Fruit fly (Drosophila melanogaster): ENCODE measurements around the gene KrT95D.

Gene KrT95D

dm6 chr3R:23992823-23993797 lies 38.5 kb downstream of the KrT95D start, which contains the start of the genes Epp and Rab7 (continued):
- TF ChIP-seq CG34224 (GFP tag; IDR thresholded peaks at IDR 0.05; ENCODE audit: partially characterized antibody), result peak; percentile 92
- TF ChIP-seq dm (GFP tag; optimal IDR thresholded peaks at IDR 0.05), result peak; percentile 62
- no peak for TF ChIP-seq ATbp (GFP tag; optimal IDR thresholded peaks at IDR 0.05)
- no peak for TF ChIP-seq jing (GFP tag; optimal IDR thresholded peaks at IDR 0.05)
- TF ChIP-seq CG3995 (GFP tag; optimal IDR thresholded peaks at IDR 0.05), result peak; percentile 53
- TF ChIP-seq Dfd (GFP tag; optimal IDR thresholded peaks at IDR 0.05), result no peak
- no peak for TF ChIP-seq CG10462 (GFP tag; optimal IDR thresholded peaks at IDR 0.05)
- peak; percentile 70 for TF ChIP-seq CG14710 (tag; optimal IDR thresholded peaks at IDR 0.05)
- peak; percentile 32; the same call in 1 of the 3 replicates for TF ChIP-seq ci (GFP tag; IDR thresholded peaks at IDR 0.05)
- TF ChIP-seq Stat92E (GFP tag; optimal IDR thresholded peaks at IDR 0.05), result no peak
- peak; percentile 45 for TF ChIP-seq nau (GFP tag; optimal IDR thresholded peaks at IDR 0.05)
- peak; percentile 20 for TF ChIP-seq gfzf (GFP tag; optimal IDR thresholded peaks at IDR 0.05)
- TF ChIP-seq jumu (GFP tag; optimal IDR thresholded peaks at IDR 0.05), result peak; percentile 54
- TF ChIP-seq br (optimal IDR thresholded peaks at IDR 0.05), result no peak
- TF ChIP-seq CG8478 (optimal IDR thresholded peaks at IDR 0.05), result no peak
- no peak for TF ChIP-seq klu (GFP tag; IDR thresholded peaks at IDR 0.05)
- peak; percentile 8 for TF ChIP-seq CoRest (tag; optimal IDR thresholded peaks at IDR 0.05)
- peak; percentile 71 for TF ChIP-seq slbo (GFP tag; IDR thresholded peaks at IDR 0.05)
- peak; percentile 93 for TF ChIP-seq Ets65A (GFP tag)
- peak; percentile 36 for TF ChIP-seq Dad (GFP tag; optimal IDR thresholded peaks at IDR 0.05)
- TF ChIP-seq Lim3 (GFP tag; IDR thresholded peaks at IDR 0.05), result no peak
- peak; percentile 17 for TF ChIP-seq mirr (GFP tag; optimal IDR thresholded peaks at IDR 0.05)
- TF ChIP-seq CG7928 (GFP tag; optimal IDR thresholded peaks at IDR 0.05), result no peak
- TF ChIP-seq mam (GFP tag; optimal IDR thresholded peaks at IDR 0.05), result peak; percentile 53
- no peak for TF ChIP-seq bowl (GFP tag; IDR thresholded peaks at IDR 0.05)
- no peak for TF ChIP-seq CG15479 (GFP tag; optimal IDR thresholded peaks at IDR 0.05)
- peak; percentile 12 for TF ChIP-seq CG4282 (GFP tag; optimal IDR thresholded peaks at IDR 0.05)
- peak; percentile 35 for TF ChIP-seq CG12744 (GFP tag; optimal IDR thresholded peaks at IDR 0.05)
- TF ChIP-seq Oli (tag; optimal IDR thresholded peaks at IDR 0.05), result no peak
- TF ChIP-seq E2f1 (GFP tag; IDR thresholded peaks at IDR 0.05), result no peak
- peak; percentile 12 for TF ChIP-seq odd (GFP tag; optimal IDR thresholded peaks at IDR 0.05)
- TF ChIP-seq zf30C (GFP tag; optimal IDR thresholded peaks at IDR 0.05), result no peak
- TF ChIP-seq unpg (GFP tag; optimal IDR thresholded peaks at IDR 0.05), result peak; percentile 18
- TF ChIP-seq dan (GFP tag; IDR thresholded peaks at IDR 0.05), result no peak
- no peak for TF ChIP-seq Ravus (GFP tag; IDR thresholded peaks at IDR 0.05)
- no peak for TF ChIP-seq lov (optimal IDR thresholded peaks at IDR 0.05)
- no peak for TF ChIP-seq lov (GFP tag; IDR thresholded peaks at IDR 0.05)
- no peak for TF ChIP-seq CG11093 (GFP tag; IDR thresholded peaks at IDR 0.05)
- TF ChIP-seq CG3281 (GFP tag; optimal IDR thresholded peaks at IDR 0.05), result peak; percentile 21
- TF ChIP-seq insv (GFP tag; optimal IDR thresholded peaks at IDR 0.05), result no peak
- TF ChIP-seq CG18764 (GFP tag; optimal IDR thresholded peaks at IDR 0.05), result peak; percentile 30
- TF ChIP-seq phol (tag; optimal IDR thresholded peaks at IDR 0.05), result peak; percentile 43
- TF ChIP-seq gcm (GFP tag; optimal IDR thresholded peaks at IDR 0.05), result peak; percentile 76
- TF ChIP-seq CG17186 (GFP tag; optimal IDR thresholded peaks at IDR 0.05), result peak; percentile 88
- TF ChIP-seq hb (GFP tag; IDR thresholded peaks at IDR 0.05; ENCODE audit: partially characterized antibody), result peak; percentile 86
- peak; percentile 68 for TF ChIP-seq ems (GFP tag; optimal IDR thresholded peaks at IDR 0.05)
- TF ChIP-seq Myb (GFP tag; optimal IDR thresholded peaks at IDR 0.05), result peak; percentile 46
- TF ChIP-seq her (GFP tag; optimal IDR thresholded peaks at IDR 0.05), result peak; percentile 59
- peak; percentile 27 for TF ChIP-seq Meics (GFP tag; optimal IDR thresholded peaks at IDR 0.05)
- no peak for TF ChIP-seq CG4424 (GFP tag; optimal IDR thresholded peaks at IDR 0.05)

Measured in whole organism, embryonic.